Fruit fly (Drosophila melanogaster) whole organism, wandering third instar larva: ENCODE data around the gene klu.

Experiments used
- Abd-B ChIP-seq: fragments of >200 bp; optimal IDR thresholded peaks from 2 replicates; lab custom pipeline; 2017; ENCODE audit warnings: missing biosample characterization, missing genetic modification characterization
- CG32264 ChIP-seq: fragments of 200-800 bp; sonication (Bioruptor generic); optimal IDR thresholded peaks from 2 replicates; lab custom pipeline; 2016; ENCODE audit warnings: missing biosample characterization, missing genetic modification characterization
- CG9705 ChIP-seq: fragments of 200-800 bp; sonication (Bioruptor generic); optimal IDR thresholded peaks from 2 replicates; lab custom pipeline; 2018; ENCODE audit warnings: missing biosample characterization, mild to moderate bottlenecking, missing genetic modification characterization
- CrebA ChIP-seq: fragments of 200-800 bp; sonication (Bioruptor generic); optimal IDR thresholded peaks from 2 replicates; lab custom pipeline; 2016; ENCODE audit warnings: missing biosample characterization, mild to moderate bottlenecking, missing genetic modification characterization, borderline replicate concordance
- Dfd ChIP-seq: fragments of >200 bp; optimal IDR thresholded peaks from 2 replicates; lab custom pipeline; 2017; ENCODE audit warnings: missing biosample characterization, missing genetic modification characterization
- Dif ChIP-seq: fragments of 200-275, 200-300 bp; sonication (Bioruptor generic); optimal IDR thresholded peaks from 2 replicates; lab custom pipeline; 2018; ENCODE audit warnings: missing biosample characterization, missing genetic modification characterization; ENCODE audit not compliant: partially characterized antibody
- GATAd ChIP-seq: sonication (Bioruptor generic); optimal IDR thresholded peaks from 2 replicates; lab custom pipeline; 2016; ENCODE audit warnings: missing biosample characterization, missing genetic modification characterization
- HLH106 ChIP-seq: fragments of 200-800 bp; optimal IDR thresholded peaks from 3 replicates; lab custom pipeline; 2019; ENCODE audit warnings: missing biosample characterization, mild to moderate bottlenecking, missing genetic modification characterization, moderate library complexity
- Hnf4 ChIP-seq: fragments of 200-800 bp; sonication (Bioruptor generic); optimal IDR thresholded peaks from 2 replicates; lab custom pipeline; 2016; ENCODE audit warnings: missing biosample characterization, mild to moderate bottlenecking, missing genetic modification characterization
- Hr78 ChIP-seq: fragments of >200 bp; optimal IDR thresholded peaks from 2 replicates; lab custom pipeline; 2017; ENCODE audit warnings: missing biosample characterization, missing genetic modification characterization
- Hr83 ChIP-seq: fragments of 200-300 bp; sonication (Bioruptor generic); optimal IDR thresholded peaks from 2 replicates; lab custom pipeline; 2016; ENCODE audit warnings: missing biosample characterization, mild to moderate bottlenecking, missing genetic modification characterization, moderate library complexity; ENCODE audit not compliant: poor library complexity, severe bottlenecking
- Jra ChIP-seq: sonication (Bioruptor generic); optimal IDR thresholded peaks from 2 replicates; lab custom pipeline; 2016; ENCODE audit warnings: missing biosample characterization, missing genetic modification characterization
- Myc ChIP-seq: fragments of >200 bp; optimal IDR thresholded peaks from 2 replicates; lab custom pipeline; 2017
- N ChIP-seq: fragments of >200 bp; optimal IDR thresholded peaks from 2 replicates; lab custom pipeline; 2018; ENCODE audit warnings: missing biosample characterization, missing external identifiers, missing genetic modification characterization
- OdsH ChIP-seq: fragments of 200-800 bp; sonication (Bioruptor generic); optimal IDR thresholded peaks from 2 replicates; lab custom pipeline; 2016; ENCODE audit warnings: missing biosample characterization, mild to moderate bottlenecking, missing genetic modification characterization
- Rel ChIP-seq, 2 experiments: fragments of 200-800 bp; sonication (Bioruptor generic) in 1 of 2; optimal IDR thresholded peaks; 2 replicates in 1 of 2; 3 replicates in 1 of 2; lab custom pipeline; 2016 to 2019; ENCODE audit warnings: mild to moderate bottlenecking in 2 of 2, missing biosample characterization in 2 of 2, missing genetic modification characterization in 2 of 2, moderate library complexity in 1 of 2
- Sp1 ChIP-seq: fragments of 200-800 bp; sonication (Bioruptor generic); optimal IDR thresholded peaks from 3 replicates; lab custom pipeline; 2019; ENCODE audit warnings: missing biosample characterization, mild to moderate bottlenecking, missing genetic modification characterization, moderate library complexity
- Vsx2 ChIP-seq: fragments of 200-300, 225-300 bp; sonication (Bioruptor generic); optimal IDR thresholded peaks from 2 replicates; lab custom pipeline; 2018; ENCODE audit warnings: missing biosample characterization, missing genetic modification characterization; ENCODE audit not compliant: partially characterized antibody
- br ChIP-seq: fragments of 200-800 bp; sonication (Bioruptor generic); optimal IDR thresholded peaks from 2 replicates; lab custom pipeline; 2016; ENCODE audit warnings: missing biosample characterization, missing genetic modification characterization
- brk ChIP-seq: fragments of 200-800 bp; sonication (Bioruptor generic); optimal IDR thresholded peaks from 2 replicates; lab custom pipeline; 2016; ENCODE audit warnings: missing biosample characterization, mild to moderate bottlenecking, missing genetic modification characterization
- dl ChIP-seq, 2 experiments: fragments of 175-275, 200-275 bp in 1 of 2; fragments of 200-275 bp in 1 of 2; sonication (Bioruptor generic); optimal IDR thresholded peaks; lab custom pipeline; 2018; ENCODE audit warnings: mild to moderate bottlenecking in 2 of 2, missing biosample characterization in 2 of 2, missing genetic modification characterization in 2 of 2, moderate library complexity in 2 of 2; ENCODE audit not compliant: partially characterized antibody in 2 of 2, insufficient read depth in 1 of 2
- dmrt93B ChIP-seq: fragments of 200-800 bp; sonication (Bioruptor generic); optimal IDR thresholded peaks from 2 replicates; lab custom pipeline; 2018; ENCODE audit warnings: missing biosample characterization, mild to moderate bottlenecking, missing genetic modification characterization
- dsf ChIP-seq: sonication (Bioruptor generic); optimal IDR thresholded peaks from 2 replicates; lab custom pipeline; 2016; ENCODE audit warnings: missing biosample characterization, missing genetic modification characterization, borderline replicate concordance
- ey ChIP-seq: fragments of 200-800 bp; sonication (Bioruptor generic); optimal IDR thresholded peaks from 2 replicates; lab custom pipeline; 2016; ENCODE audit warnings: missing biosample characterization, missing genetic modification characterization
- foxo ChIP-seq, 2 experiments: fragments of 200-800 bp; sonication (Bioruptor generic); optimal IDR thresholded peaks; 2 replicates in 1 of 2; 3 replicates in 1 of 2; lab custom pipeline; 2016 to 2017; ENCODE audit warnings: missing biosample characterization in 2 of 2, missing genetic modification characterization in 2 of 2
- fru ChIP-seq: fragments of 200-800 bp; sonication (Bioruptor generic); optimal IDR thresholded peaks from 3 replicates; lab custom pipeline; 2016; ENCODE audit warnings: missing biosample characterization, mild to moderate bottlenecking, missing genetic modification characterization
- h ChIP-seq: fragments of 200-800 bp; sonication (Bioruptor generic); optimal IDR thresholded peaks from 3 replicates; lab custom pipeline; 2016; ENCODE audit warnings: missing biosample characterization, mild to moderate bottlenecking, missing genetic modification characterization
- jim ChIP-seq: fragments of 175-275, 200-325 bp; sonication (Bioruptor generic); optimal IDR thresholded peaks from 2 replicates; lab custom pipeline; 2016; ENCODE audit warnings: missing biosample characterization, mild to moderate bottlenecking, missing genetic modification characterization
- lola ChIP-seq: fragments of >200 bp; optimal IDR thresholded peaks from 2 replicates; lab custom pipeline; 2017; ENCODE audit warnings: missing biosample characterization, missing genetic modification characterization
- pan ChIP-seq: fragments of >200 bp; optimal IDR thresholded peaks from 2 replicates; lab custom pipeline; 2017
- rgr ChIP-seq: fragments of 200-800 bp; sonication (Bioruptor generic); optimal IDR thresholded peaks from 3 replicates; lab custom pipeline; 2016; ENCODE audit warnings: missing biosample characterization, mild to moderate bottlenecking, missing genetic modification characterization
- sage ChIP-seq: fragments of 200-800 bp; sonication (Bioruptor generic); optimal IDR thresholded peaks from 2 replicates; lab custom pipeline; 2016; ENCODE audit warnings: missing biosample characterization, mild to moderate bottlenecking, missing genetic modification characterization
- sv ChIP-seq: fragments of 200-800 bp; sonication (Bioruptor generic); optimal IDR thresholded peaks from 3 replicates; lab custom pipeline; 2016; ENCODE audit warnings: missing biosample characterization, missing genetic modification characterization
- tai ChIP-seq: sonication (Bioruptor generic); optimal IDR thresholded peaks from 2 replicates; lab custom pipeline; 2016; ENCODE audit warnings: missing biosample characterization, missing genetic modification characterization
- usp ChIP-seq: fragments of >200 bp; optimal IDR thresholded peaks from 2 replicates; lab custom pipeline; 2017; ENCODE audit warnings: missing biosample characterization, missing genetic modification characterization

Gene klu

dm6 chr3L:10988559-10988958 lies 20.4 kb downstream of the klu start:
- no peak for TF ChIP-seq br (GFP tag; lab: Kevin White, UChicago)
- no peak for TF ChIP-seq ey (GFP tag; lab: Kevin White, UChicago)
- no peak for TF ChIP-seq Vsx2 (GFP tag; lab: Kevin White, UChicago)
- TF ChIP-seq Sp1 (GFP tag; lab: Kevin White, UChicago) = no peak
- TF ChIP-seq dl (GFP tag; optimal IDR thresholded peaks at IDR 0.05; lab: Kevin White, UChicago; ENCODE audit: insufficient read depth in 1 of 2, partially characterized antibody in 2 of 2) = no peak
- TF ChIP-seq dmrt93B (GFP tag; lab: Kevin White, UChicago) = no peak
- no peak for TF ChIP-seq Hnf4 (GFP tag; lab: Kevin White, UChicago)
- TF ChIP-seq CG9705 (GFP tag; lab: Kevin White, UChicago) = no peak
- TF ChIP-seq N = no peak
- no peak for TF ChIP-seq OdsH
- no peak for TF ChIP-seq dsf
- TF ChIP-seq Myc (lab: Kevin White, UChicago) = no peak
- TF ChIP-seq Rel (GFP tag; optimal IDR thresholded peaks at IDR 0.05; lab: Kevin White, UChicago) = no peak
- no peak for TF ChIP-seq Rel (tag; optimal IDR thresholded peaks at IDR 0.05; lab: Kevin White, UChicago)
- no peak for TF ChIP-seq Jra (GFP tag; lab: Kevin White, UChicago)
- no peak for TF ChIP-seq lola (GFP tag; lab: Kevin White, UChicago)
- TF ChIP-seq usp (GFP tag; lab: Kevin White, UChicago) = no peak
- TF ChIP-seq foxo (GFP tag; optimal IDR thresholded peaks at IDR 0.05; lab: Kevin White, UChicago) = no peak
- no peak for TF ChIP-seq sv (GFP tag; lab: Kevin White, UChicago)
- no peak for TF ChIP-seq sage (GFP tag; lab: Kevin White, UChicago)
- TF ChIP-seq fru (GFP tag; lab: Kevin White, UChicago) = no peak

DNA sequence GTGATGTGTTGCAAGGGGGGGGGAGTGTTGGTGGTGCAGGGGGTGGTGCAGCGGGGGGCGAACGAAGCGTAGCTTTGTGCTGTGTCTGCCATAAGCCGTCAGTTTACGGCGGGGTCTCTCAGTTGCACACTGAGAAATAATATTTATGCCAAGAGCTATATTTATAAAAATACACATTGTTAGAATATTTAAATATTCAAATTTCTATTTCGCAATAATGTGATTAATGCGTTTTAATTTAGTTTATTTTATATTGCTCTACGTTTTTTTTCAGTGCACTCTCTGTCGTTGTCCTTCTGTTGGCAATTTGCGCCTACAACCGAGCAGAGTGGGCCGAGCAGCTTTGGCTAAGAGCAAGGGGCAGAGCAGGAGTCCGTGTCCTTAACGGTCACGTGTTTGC lies 22.4 kb downstream of the klu start:
- TF ChIP-seq brk (no peak), Jra (GFP tag; lab: Kevin White, UChicago) (no peak), GATAd (GFP tag; lab: Kevin White, UChicago) (no peak), tai (GFP tag; lab: Kevin White, UChicago) (no peak), Hr78 (GFP tag; lab: Kevin White, UChicago) (no peak), Hr83 (GFP tag; lab: Kevin White, UChicago) (no peak), br (GFP tag; lab: Kevin White, UChicago) (no peak), sv (GFP tag; lab: Kevin White, UChicago) (no peak), sage (GFP tag; lab: Kevin White, UChicago) (no peak), Vsx2 (GFP tag; lab: Kevin White, UChicago) (no peak), dmrt93B (GFP tag; lab: Kevin White, UChicago) (no peak), dl (GFP tag; optimal IDR thresholded peaks at IDR 0.05; lab: Kevin White, UChicago; ENCODE audit: insufficient read depth in 1 of 2, partially characterized antibody in 2 of 2) (no peak), Rel (GFP tag; optimal IDR thresholded peaks at IDR 0.05; lab: Kevin White, UChicago) (no peak), Rel (tag; optimal IDR thresholded peaks at IDR 0.05; lab: Kevin White, UChicago) (no peak), pan (lab: Kevin White, UChicago) (no peak), usp (GFP tag; lab: Kevin White, UChicago) (no peak), fru (GFP tag; lab: Kevin White, UChicago) (no peak), Sp1 (GFP tag; lab: Kevin White, UChicago) (no peak), N (no peak), ey (GFP tag; lab: Kevin White, UChicago) (no peak), CG32264 (GFP tag; lab: Kevin White, UChicago) (no peak)

DNA sequence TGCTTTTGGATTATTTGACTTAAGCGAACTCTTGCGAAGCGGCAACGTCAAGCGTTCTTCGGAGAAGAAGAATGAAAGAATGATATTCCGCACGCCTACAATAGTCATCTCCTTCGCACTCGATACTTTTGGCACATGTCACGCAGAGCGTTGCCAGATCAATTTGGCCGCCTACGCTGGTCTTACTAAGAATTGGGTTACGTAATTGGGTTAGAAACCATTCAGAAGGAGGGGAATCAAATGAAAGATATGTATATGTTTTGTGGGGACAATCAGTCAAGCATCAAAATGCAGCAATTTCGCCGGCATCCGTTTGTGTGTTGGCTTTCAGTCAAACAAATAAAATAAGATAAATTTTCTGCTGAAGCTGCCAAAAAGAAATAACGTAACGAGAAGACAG lies 23.4 kb downstream of the klu start:
- no peak for TF ChIP-seq sv (GFP tag; lab: Kevin White, UChicago)
- TF ChIP-seq N = no peak

DNA sequence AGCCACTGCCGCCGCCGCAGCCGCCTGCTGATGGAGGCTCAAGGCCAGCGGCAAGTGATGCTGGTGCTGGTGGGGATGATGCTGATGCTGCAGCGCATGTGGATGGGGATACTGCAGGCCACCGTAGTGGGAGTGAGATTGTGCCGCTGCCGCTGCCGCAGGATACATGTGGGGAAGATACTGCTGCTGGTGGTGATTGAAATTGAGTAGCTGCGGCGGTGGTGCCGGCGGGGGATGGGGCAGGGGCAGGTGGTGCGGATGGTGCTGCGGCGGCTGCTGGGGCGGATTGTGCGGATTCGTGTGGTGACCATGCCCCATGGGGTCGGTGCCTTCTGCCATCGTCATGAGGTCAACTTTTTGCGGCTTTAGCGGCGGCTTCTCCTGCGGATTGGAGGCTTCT lies 24.4 kb downstream of the klu start:
- TF ChIP-seq Dfd (GFP tag; lab: Kevin White, UChicago) (peak; percentile 91), Hr83 (GFP tag; lab: Kevin White, UChicago) (no peak)

- TF ChIP-seq dsf = no peak
- no peak for TF ChIP-seq Rel (GFP tag; optimal IDR thresholded peaks at IDR 0.05; lab: Kevin White, UChicago)
- peak; percentile 22 for TF ChIP-seq Rel (tag; optimal IDR thresholded peaks at IDR 0.05; lab: Kevin White, UChicago)
- TF ChIP-seq OdsH = peak; percentile 72
- peak; percentile 57 for TF ChIP-seq brk
- no peak for TF ChIP-seq Abd-B (GFP tag; lab: Kevin White, UChicago)
- TF ChIP-seq foxo (GFP tag; optimal IDR thresholded peaks at IDR 0.05; lab: Kevin White, UChicago) = peak in 1 of 2 experiments; percentile 78
- peak; percentile 83 for TF ChIP-seq HLH106 (tag; lab: Kevin White, UChicago)
- TF ChIP-seq Vsx2 (GFP tag; lab: Kevin White, UChicago) = no peak
- TF ChIP-seq Dif (GFP tag; lab: Kevin White, UChicago) = no peak
- peak; percentile 69 for TF ChIP-seq CG9705 (GFP tag; lab: Kevin White, UChicago)
- no peak for TF ChIP-seq Myc (lab: Kevin White, UChicago)
- TF ChIP-seq N = no peak
- TF ChIP-seq dmrt93B (GFP tag; lab: Kevin White, UChicago) = peak; percentile 62
- TF ChIP-seq pan (lab: Kevin White, UChicago) = no peak
- peak; percentile 64 for TF ChIP-seq sage (GFP tag; lab: Kevin White, UChicago)
- no peak for TF ChIP-seq dl (GFP tag; optimal IDR thresholded peaks at IDR 0.05; lab: Kevin White, UChicago; ENCODE audit: insufficient read depth in 1 of 2, partially characterized antibody in 2 of 2)
- peak; percentile 57 for TF ChIP-seq Hnf4 (GFP tag; lab: Kevin White, UChicago)
- peak; percentile 78 for TF ChIP-seq h (GFP tag; lab: Kevin White, UChicago)
- TF ChIP-seq rgr (GFP tag; lab: Kevin White, UChicago) = peak; percentile 71
- TF ChIP-seq Hr83 (GFP tag; lab: Kevin White, UChicago) = no peak
- TF ChIP-seq CG32264 (GFP tag; lab: Kevin White, UChicago) = no peak
- TF ChIP-seq fru (GFP tag; lab: Kevin White, UChicago) = peak; percentile 85
- TF ChIP-seq Jra (GFP tag; lab: Kevin White, UChicago) = peak; percentile 41
- TF ChIP-seq CrebA (GFP tag; lab: Kevin White, UChicago) = no peak
- TF ChIP-seq jim = no peak
- no peak for TF ChIP-seq sv (GFP tag; lab: Kevin White, UChicago)
Observed at dm6 chr3L:10977438-10977837, 31.6 kb downstream of the klu start.
